Worm (Caenorhabditis elegans): ENCODE data around the gene gfl-1.

DNA sequence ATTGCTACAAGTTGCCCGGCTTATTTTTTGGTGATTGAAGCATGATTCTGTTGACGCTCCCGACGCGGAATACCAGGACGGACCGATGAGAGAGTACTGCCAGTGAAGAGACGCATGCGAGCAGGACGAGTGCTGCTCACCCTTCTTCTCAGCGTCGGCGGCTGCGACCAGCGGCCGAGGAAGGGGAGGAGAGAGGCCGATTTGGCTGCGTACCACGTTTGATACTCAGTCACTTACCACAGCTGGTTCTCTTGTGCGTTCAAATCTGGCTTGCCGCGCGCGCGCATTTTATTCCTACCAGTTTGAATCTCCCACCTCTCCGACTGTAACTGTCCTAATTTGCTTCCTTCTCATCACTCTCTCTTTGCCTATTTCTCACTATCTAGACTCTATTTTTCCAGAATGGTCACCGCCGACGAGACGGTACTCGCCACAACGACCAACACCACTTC lies 3.2 kb downstream of the gfl-1 start, which contains the start of gene mep-1:
- TF ChIP-seq let-607 (tag; optimal IDR thresholded peaks at IDR 0.05) (no peak), rpc-1 (optimal IDR thresholded peaks at IDR 0.05) (no peak), rpc-1 (tag; optimal IDR thresholded peaks at IDR 0.05) (no peak), dpl-1 (GFP tag; optimal IDR thresholded peaks at IDR 0.05) (peak; percentile 1), ccch-3 (GFP tag; optimal IDR thresholded peaks at IDR 0.05) (no peak), hlh-12 (tag; optimal IDR thresholded peaks at IDR 0.05) (no peak), nfya-1 (tag; optimal IDR thresholded peaks at IDR 0.05; ENCODE audit: borderline replicate concordance, insufficient read depth) (no peak), aptf-2 (GFP tag; conservative IDR thresholded peaks at IDR 0.05) (no peak), efl-1 (GFP tag; optimal IDR thresholded peaks at IDR 0.05) (no peak), ama-1 (optimal IDR thresholded peaks at IDR 0.05) (no peak), ama-1 (GFP tag; optimal IDR thresholded peaks at IDR 0.05) (no peak), hmg-20 (GFP tag; IDR thresholded peaks at IDR 0.05) (no peak), lsy-27 (tag; optimal IDR thresholded peaks at IDR 0.05; ENCODE audit: borderline replicate concordance, insufficient read depth) (no peak), F55B11.4 (tag; optimal IDR thresholded peaks at IDR 0.05; ENCODE audit: borderline replicate concordance, insufficient read depth) (no peak), nfyb-1 (GFP tag; IDR thresholded peaks at IDR 0.05) (peak; percentile 63; the same call in 1 of the 2 replicates)
